Fruit fly (Drosophila melanogaster): ENCODE data around the gene CG13392.

DNA sequence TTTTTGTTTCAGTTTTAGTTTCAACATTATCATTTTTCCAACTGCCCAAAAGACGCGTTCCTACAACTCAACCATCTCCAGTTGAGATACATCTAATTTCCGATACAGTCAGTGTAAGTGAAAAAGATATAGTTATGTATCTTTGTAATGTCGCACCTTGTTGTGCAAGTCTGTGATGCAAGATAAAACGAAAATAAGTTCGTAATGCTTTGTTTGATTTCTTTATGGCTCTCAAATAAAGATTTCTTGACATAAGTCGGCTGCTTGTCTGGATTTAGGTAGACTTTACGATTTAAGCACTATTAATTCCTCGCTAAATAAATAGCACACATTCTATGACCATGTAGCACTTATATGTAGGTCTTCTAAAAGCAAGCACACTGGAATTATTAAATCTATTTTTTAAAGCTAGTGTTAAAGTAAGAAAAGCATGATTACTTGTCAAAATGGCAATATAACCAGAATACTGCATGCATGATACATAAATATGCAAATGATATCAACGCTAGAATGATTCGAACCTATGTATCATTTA lies 2.4 kb upstream of the CG13392 start:
- TF ChIP-seq usp (GFP tag; optimal IDR thresholded peaks at IDR 0.05) (no peak), CG8478 (optimal IDR thresholded peaks at IDR 0.05) (no peak), pan (optimal IDR thresholded peaks at IDR 0.05) (no peak), Dll (optimal IDR thresholded peaks at IDR 0.05) (no peak), psq (optimal IDR thresholded peaks at IDR 0.05) (no peak)
